Worm (Caenorhabditis elegans): ENCODE measurements around the gene tbb-6.
A peak's percentile ranks its signal among the peaks of the same experiment; 100 is the strongest.

Gene tbb-6

ce11 chrV:12296794-12297193, 35.5 kb downstream of the tbb-6 start:
- TF ChIP-seq ztf-23 (GFP tag; IDR thresholded peaks at IDR 0.05) (no peak), T22C8.4 (GFP tag; IDR thresholded peaks at IDR 0.05) (no peak), tab-1 (GFP tag; IDR thresholded peaks at IDR 0.05) (no peak), ref-1 (GFP tag; conservative IDR thresholded peaks at IDR 0.05) (no peak), ztf-29 (GFP tag; IDR thresholded peaks at IDR 0.05) (no peak), med-1 (GFP tag; optimal IDR thresholded peaks at IDR 0.05; ENCODE audit: insufficient read depth) (no peak)

- no peak for TF ChIP-seq cog-1 (tag; optimal IDR thresholded peaks at IDR 0.05)
- TF ChIP-seq flt-1 (GFP tag; IDR thresholded peaks at IDR 0.05): no peak
- TF ChIP-seq tab-1 (GFP tag; IDR thresholded peaks at IDR 0.05): no peak
- no peak for TF ChIP-seq ref-1 (GFP tag; conservative IDR thresholded peaks at IDR 0.05)
- no peak for TF ChIP-seq ztf-23 (GFP tag; IDR thresholded peaks at IDR 0.05)
- TF ChIP-seq T22C8.4 (GFP tag; IDR thresholded peaks at IDR 0.05): no peak
- no peak for TF ChIP-seq ztf-29 (GFP tag; IDR thresholded peaks at IDR 0.05)
- TF ChIP-seq klf-2 (GFP tag; conservative IDR thresholded peaks at IDR 0.05): no peak
- TF ChIP-seq med-1 (GFP tag; optimal IDR thresholded peaks at IDR 0.05; ENCODE audit: insufficient read depth): no peak
Observed at ce11 chrV:12298184-12298583, 36.9 kb downstream of the tbb-6 start.

DNA sequence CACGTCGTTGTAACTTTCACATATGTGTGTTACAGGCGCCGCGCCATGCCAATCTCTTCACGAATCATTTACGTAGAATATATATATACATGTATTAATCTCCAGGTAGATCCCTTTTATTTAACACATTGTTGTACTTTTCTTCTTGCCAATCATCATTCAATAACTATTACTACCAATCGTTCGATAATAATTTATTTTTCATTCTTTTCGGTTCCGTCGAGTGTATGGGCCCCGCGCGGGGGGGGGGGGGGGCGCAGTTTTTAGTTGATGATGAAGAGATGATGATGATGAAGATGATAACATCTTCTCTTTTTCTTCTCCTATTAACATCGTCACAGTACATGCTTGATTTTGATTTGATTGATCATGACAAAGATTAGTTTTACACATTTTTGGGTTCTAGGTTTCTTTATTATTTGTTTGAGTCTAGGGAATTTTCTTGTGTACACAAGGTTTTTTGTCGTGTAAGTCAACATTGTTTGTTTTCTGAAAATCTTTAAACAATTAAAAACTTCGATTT, 38.0 kb downstream of the tbb-6 start:
- no peak for TF ChIP-seq flt-1 (GFP tag; IDR thresholded peaks at IDR 0.05)
- TF ChIP-seq ref-1 (GFP tag; conservative IDR thresholded peaks at IDR 0.05): no peak
- no peak for TF ChIP-seq tab-1 (GFP tag; IDR thresholded peaks at IDR 0.05)
- TF ChIP-seq ztf-23 (GFP tag; IDR thresholded peaks at IDR 0.05): no peak
- no peak for TF ChIP-seq med-1 (GFP tag; optimal IDR thresholded peaks at IDR 0.05; ENCODE audit: insufficient read depth)
- TF ChIP-seq klf-2 (GFP tag; conservative IDR thresholded peaks at IDR 0.05): no peak

DNA sequence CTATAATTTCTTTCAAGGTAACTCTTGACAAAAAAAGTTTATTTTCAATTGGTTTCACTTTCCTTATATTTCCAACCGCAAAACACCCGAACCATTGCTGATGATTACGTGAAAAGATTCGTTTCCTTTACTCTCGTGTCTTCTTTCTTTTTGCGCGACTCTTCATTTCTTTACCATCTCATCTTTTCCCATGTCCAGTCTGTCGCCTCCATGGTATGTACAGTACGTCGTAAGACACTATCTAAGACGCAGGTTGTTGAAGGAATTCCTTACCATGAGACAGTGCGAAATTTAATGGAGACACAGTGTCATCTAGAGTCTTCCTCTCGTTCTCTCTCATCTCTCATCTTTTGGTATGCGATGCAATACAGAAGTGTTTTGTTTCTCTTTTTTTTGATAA, 38.8 kb downstream of the tbb-6 start:
- no peak for TF ChIP-seq ztf-23 (GFP tag; IDR thresholded peaks at IDR 0.05)
- no peak for TF ChIP-seq T22C8.4 (GFP tag; IDR thresholded peaks at IDR 0.05)
- no peak for TF ChIP-seq tab-1 (GFP tag; IDR thresholded peaks at IDR 0.05)
- TF ChIP-seq med-1 (GFP tag; optimal IDR thresholded peaks at IDR 0.05; ENCODE audit: insufficient read depth): no peak
- no peak for TF ChIP-seq flt-1 (GFP tag; IDR thresholded peaks at IDR 0.05)
- no peak for TF ChIP-seq ztf-29 (GFP tag; IDR thresholded peaks at IDR 0.05)
- no peak for TF ChIP-seq ref-1 (GFP tag; conservative IDR thresholded peaks at IDR 0.05)

DNA sequence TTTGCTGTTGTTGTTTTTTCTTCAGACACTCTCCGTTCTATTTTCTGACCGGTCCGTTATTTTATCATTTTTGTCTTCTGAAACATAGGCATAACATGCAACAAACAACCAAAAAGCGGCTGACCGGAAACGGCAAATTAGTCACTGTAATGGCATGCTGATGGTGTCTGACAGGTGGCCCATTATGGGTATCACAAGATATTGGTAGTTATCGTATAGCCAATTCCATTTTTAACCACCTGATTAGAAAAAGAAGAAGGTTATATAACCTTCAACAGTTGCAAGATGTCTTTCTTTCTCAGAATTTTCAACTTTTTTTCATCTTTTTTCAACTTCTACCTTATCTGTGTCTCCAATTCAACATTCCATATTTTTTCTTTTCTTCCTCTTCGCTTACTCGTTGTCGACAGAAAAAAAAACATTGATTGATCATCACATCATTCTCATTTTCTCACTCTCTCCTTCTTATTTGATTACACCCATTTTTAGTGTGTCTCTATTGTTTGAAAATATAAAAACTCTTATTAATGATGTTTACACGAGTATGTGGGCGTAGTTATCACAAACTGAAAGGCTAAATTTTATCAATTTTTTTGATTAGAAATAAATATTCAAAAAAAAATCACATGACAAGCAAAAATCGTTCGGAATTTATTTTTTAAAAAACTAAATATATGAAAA, 39.6 kb downstream of the tbb-6 start:
- TF ChIP-seq tab-1 (GFP tag; IDR thresholded peaks at IDR 0.05): no peak
- no peak for TF ChIP-seq flt-1 (GFP tag; IDR thresholded peaks at IDR 0.05)
- TF ChIP-seq ztf-23 (GFP tag; IDR thresholded peaks at IDR 0.05): no peak
- TF ChIP-seq med-1 (GFP tag; optimal IDR thresholded peaks at IDR 0.05; ENCODE audit: insufficient read depth): no peak
- TF ChIP-seq ztf-29 (GFP tag; IDR thresholded peaks at IDR 0.05): no peak
- TF ChIP-seq klf-2 (GFP tag; conservative IDR thresholded peaks at IDR 0.05): no peak
- TF ChIP-seq cog-1 (tag; optimal IDR thresholded peaks at IDR 0.05): no peak
- no peak for TF ChIP-seq ref-1 (GFP tag; conservative IDR thresholded peaks at IDR 0.05)
- no peak for TF ChIP-seq T22C8.4 (GFP tag; IDR thresholded peaks at IDR 0.05)

DNA sequence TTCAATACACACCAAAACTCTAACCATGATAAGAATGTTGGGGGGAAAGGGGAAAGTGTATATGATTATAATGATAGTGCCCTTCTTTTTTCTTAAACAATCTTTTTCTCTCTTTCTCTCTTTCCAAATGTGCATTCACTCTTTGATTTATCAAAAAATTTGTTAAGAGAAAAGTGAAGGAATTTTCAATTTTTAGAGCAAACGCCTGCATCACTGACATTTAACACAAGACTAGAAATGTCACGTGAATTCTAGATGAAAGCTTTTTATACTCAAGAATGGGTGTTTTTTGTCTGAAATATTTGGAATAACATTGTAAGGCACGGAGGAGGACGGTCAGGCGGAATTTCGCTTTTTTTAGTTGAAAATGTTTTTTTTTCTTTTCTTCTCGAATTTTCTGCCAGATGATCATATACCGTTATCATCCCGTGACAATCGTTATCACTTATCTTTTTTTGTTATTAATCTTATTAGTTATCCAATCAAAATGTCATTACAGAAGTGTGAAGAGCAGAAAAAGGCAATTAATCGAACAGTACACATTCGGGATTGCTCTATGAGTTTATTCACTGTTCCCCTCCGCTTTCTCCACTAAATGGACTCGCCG, 40.8 kb downstream of the tbb-6 start, which contains the start of the genes frm-7 and F55C5.17:
Gene frm-7, plus strand, starts transcription at position 500 of the 607 bp plus-strand sequence.
Gene F55C5.17, plus strand, starts transcription at position 557 of the 607 bp plus-strand sequence.
- no peak for TF ChIP-seq tab-1 (GFP tag; IDR thresholded peaks at IDR 0.05)
- no peak for TF ChIP-seq klf-2 (GFP tag; conservative IDR thresholded peaks at IDR 0.05)
- no peak for TF ChIP-seq flt-1 (GFP tag; IDR thresholded peaks at IDR 0.05)
- TF ChIP-seq med-1 (GFP tag; optimal IDR thresholded peaks at IDR 0.05; ENCODE audit: insufficient read depth): no peak
- TF ChIP-seq ztf-29 (GFP tag; IDR thresholded peaks at IDR 0.05): no peak
- TF ChIP-seq cog-1 (tag; optimal IDR thresholded peaks at IDR 0.05): no peak
- TF ChIP-seq T22C8.4 (GFP tag; IDR thresholded peaks at IDR 0.05): no peak
- no peak for TF ChIP-seq ztf-23 (GFP tag; IDR thresholded peaks at IDR 0.05)
- TF ChIP-seq ref-1 (GFP tag; conservative IDR thresholded peaks at IDR 0.05): no peak

- TF ChIP-seq med-1 (GFP tag; optimal IDR thresholded peaks at IDR 0.05; ENCODE audit: insufficient read depth): peak; percentile 94
- peak; percentile 99 for TF ChIP-seq ztf-23 (GFP tag; IDR thresholded peaks at IDR 0.05)
- TF ChIP-seq ref-1 (GFP tag; conservative IDR thresholded peaks at IDR 0.05): peak; percentile 100
- TF ChIP-seq ztf-29 (GFP tag; IDR thresholded peaks at IDR 0.05): peak; percentile 100
- peak; percentile 100 for TF ChIP-seq tab-1 (GFP tag; IDR thresholded peaks at IDR 0.05)
- peak; percentile 100 for TF ChIP-seq cog-1 (tag; optimal IDR thresholded peaks at IDR 0.05)
- TF ChIP-seq flt-1 (GFP tag; IDR thresholded peaks at IDR 0.05): peak; percentile 100
- TF ChIP-seq T22C8.4 (GFP tag; IDR thresholded peaks at IDR 0.05): peak; percentile 100
- TF ChIP-seq klf-2 (GFP tag; conservative IDR thresholded peaks at IDR 0.05): peak; percentile 100
Observed at ce11 chrV:12303453-12304077, 42.2 kb downstream of the tbb-6 start.

DNA sequence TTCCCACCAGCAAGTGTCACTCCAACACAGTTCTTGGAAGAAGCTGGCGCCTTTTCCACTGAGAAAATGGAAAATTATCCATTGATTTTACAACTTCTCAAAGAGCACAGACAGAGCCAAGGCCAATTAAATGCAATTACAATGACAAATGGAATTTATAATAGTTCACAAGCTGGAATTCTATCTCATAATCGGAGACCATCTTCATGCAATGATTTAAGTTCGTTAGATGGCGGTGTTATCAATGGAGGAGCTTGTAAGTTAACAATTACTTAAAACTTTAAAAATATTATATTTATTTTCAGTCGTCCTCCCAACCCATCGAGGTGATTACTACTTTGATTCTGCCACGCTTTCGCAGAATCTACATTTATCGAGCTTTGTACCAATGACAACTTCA, 44.3 kb downstream of the tbb-6 start:
- TF ChIP-seq flt-1 (GFP tag; IDR thresholded peaks at IDR 0.05) (no peak), ztf-23 (GFP tag; IDR thresholded peaks at IDR 0.05) (no peak), med-1 (GFP tag; optimal IDR thresholded peaks at IDR 0.05; ENCODE audit: insufficient read depth) (no peak), cog-1 (tag; optimal IDR thresholded peaks at IDR 0.05) (no peak), klf-2 (GFP tag; conservative IDR thresholded peaks at IDR 0.05) (no peak)

DNA sequence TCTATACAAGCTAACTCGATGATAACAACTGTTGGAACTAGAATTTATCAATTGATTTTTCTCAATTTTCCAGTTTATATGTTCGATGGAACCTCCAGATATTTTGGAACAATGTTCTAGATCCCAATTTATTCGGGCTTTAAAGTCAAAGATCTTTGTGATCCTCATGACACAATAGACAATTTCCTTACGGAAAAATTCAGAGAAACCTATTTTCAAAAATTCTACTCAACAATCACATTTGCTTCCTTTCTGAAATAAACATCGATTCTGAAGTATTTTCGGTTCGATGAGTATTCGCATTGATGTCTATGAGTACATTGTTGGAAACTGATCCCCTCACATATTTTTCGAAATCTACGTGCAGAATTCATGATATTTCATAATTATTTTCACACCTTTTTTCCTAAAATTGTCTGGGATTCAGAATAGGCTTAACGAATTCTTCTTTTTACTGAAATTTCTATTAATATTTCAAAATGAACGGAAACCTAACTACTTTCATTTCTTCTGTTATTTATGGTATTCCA, 45.7 kb downstream of the tbb-6 start, which contains the start of gene srg-45:
Gene srg-45, plus strand, starts transcription at position 480 of the 530 bp plus-strand sequence.
- TF ChIP-seq tab-1 (GFP tag; IDR thresholded peaks at IDR 0.05) (no peak), T22C8.4 (GFP tag; IDR thresholded peaks at IDR 0.05) (no peak), ztf-23 (GFP tag; IDR thresholded peaks at IDR 0.05) (no peak), klf-2 (GFP tag; conservative IDR thresholded peaks at IDR 0.05) (no peak), ref-1 (GFP tag; conservative IDR thresholded peaks at IDR 0.05) (no peak), med-1 (GFP tag; optimal IDR thresholded peaks at IDR 0.05; ENCODE audit: insufficient read depth) (no peak), ztf-29 (GFP tag; IDR thresholded peaks at IDR 0.05) (no peak), flt-1 (GFP tag; IDR thresholded peaks at IDR 0.05) (no peak), cog-1 (tag; optimal IDR thresholded peaks at IDR 0.05) (no peak)
